Fruit fly (Drosophila melanogaster) whole organism, embryonic: Measurements from ENCODE around the gene CG7029.

Source experiments
- Ada2b ChIP-seq: fragments of 200-800 bp; sonication (Bioruptor generic); IDR thresholded peaks from 2 replicates; pipeline ENCODE4 v1.3.6; 2022; ENCODE audit warnings: missing biosample characterization, missing genetic modification characterization
- CG10274 ChIP-seq: fragments of 200-800 bp; sonication (Bioruptor generic); optimal IDR thresholded peaks from 3 replicates; lab custom pipeline; 2017; ENCODE audit warnings: missing biosample characterization, mild to moderate bottlenecking, missing genetic modification characterization
- CG11093 ChIP-seq: fragments of 200-800 bp; sonication (Bioruptor generic); IDR thresholded peaks from 3 replicates; pipeline ENCODE4 v1.3.6; 2022; ENCODE audit warnings: missing biosample characterization, missing genetic modification characterization
- CG11504 ChIP-seq: fragments of 200-800 bp; sonication (Bioruptor generic); optimal IDR thresholded peaks from 3 replicates; lab custom pipeline; 2019; ENCODE audit warnings: missing biosample characterization, mild to moderate bottlenecking, missing genetic modification characterization, moderate library complexity
- CG13123 ChIP-seq: fragments of 200-800 bp; sonication (Bioruptor generic); optimal IDR thresholded peaks from 2 replicates; lab custom pipeline; 2016; ENCODE audit warnings: missing biosample characterization, missing genetic modification characterization
- CG13424 ChIP-seq: fragments of 200-800 bp; sonication (Bioruptor generic); optimal IDR thresholded peaks from 2 replicates; lab custom pipeline; 2019; ENCODE audit warnings: missing biosample characterization, mild to moderate bottlenecking, missing genetic modification characterization, moderate library complexity
- CG14965 ChIP-seq: fragments of 200-800 bp; sonication (Bioruptor generic); optimal IDR thresholded peaks from 2 replicates; lab custom pipeline; 2016; ENCODE audit warnings: missing biosample characterization, missing genetic modification characterization, borderline replicate concordance
- CG15479 ChIP-seq: fragments of 200-800 bp; sonication (Bioruptor generic); optimal IDR thresholded peaks from 3 replicates; lab custom pipeline; 2019; ENCODE audit warnings: missing biosample characterization, mild to moderate bottlenecking, missing genetic modification characterization, moderate library complexity
- CG1602 ChIP-seq: fragments of 200-800 bp; sonication (Bioruptor generic); optimal IDR thresholded peaks from 3 replicates; lab custom pipeline; 2016; ENCODE audit warnings: missing biosample characterization, missing genetic modification characterization
- CG16813 ChIP-seq: fragments of 200-800 bp; sonication (Bioruptor generic); IDR thresholded peaks from 3 replicates; pipeline ENCODE4 v1.3.6; 2022; ENCODE audit warnings: missing biosample characterization, missing genetic modification characterization; ENCODE audit not compliant: partially characterized antibody
- CG16863 ChIP-seq: fragments of 200-800 bp; sonication (Bioruptor generic); optimal IDR thresholded peaks from 3 replicates; lab custom pipeline; 2016; ENCODE audit warnings: missing biosample characterization, missing genetic modification characterization
- CG18599 ChIP-seq: fragments of 200-800 bp; sonication (Bioruptor generic); optimal IDR thresholded peaks from 3 replicates; lab custom pipeline; 2017; ENCODE audit warnings: missing biosample characterization, missing genetic modification characterization, mild to moderate bottlenecking, moderate library complexity, missing genetic modification reagents
- CG18619 ChIP-seq: fragments of 200-800 bp; sonication (Bioruptor generic); optimal IDR thresholded peaks from 3 replicates; lab custom pipeline; 2017; ENCODE audit warnings: missing biosample characterization, mild to moderate bottlenecking, missing genetic modification characterization
- CG2120 ChIP-seq: fragments of 200-800 bp; sonication (Bioruptor generic); optimal IDR thresholded peaks from 3 replicates; lab custom pipeline; 2016; ENCODE audit warnings: missing biosample characterization, missing genetic modification characterization
- CG32772 ChIP-seq: fragments of 200-800 bp; sonication (Bioruptor generic); IDR thresholded peaks from 2 replicates; pipeline ENCODE4 v1.3.6; 2022; ENCODE audit warnings: missing biosample characterization, missing genetic modification characterization
- CG4617 ChIP-seq: fragments of 200-800 bp; sonication (Bioruptor generic); optimal IDR thresholded peaks from 3 replicates; lab custom pipeline; 2016; ENCODE audit warnings: missing biosample characterization, missing genetic modification characterization, borderline replicate concordance
- CG4820 ChIP-seq: fragments of 200-800 bp; sonication (Bioruptor generic); optimal IDR thresholded peaks from 3 replicates; lab custom pipeline; 2016; ENCODE audit warnings: missing biosample characterization, missing genetic modification characterization
- CG7963 ChIP-seq: fragments of 200-800 bp; sonication (Bioruptor generic); IDR thresholded peaks from 3 replicates; pipeline ENCODE4 v1.3.6; 2022; ENCODE audit warnings: missing biosample characterization, missing genetic modification characterization; ENCODE audit not compliant: partially characterized antibody
- CG9215 ChIP-seq: fragments of 200-800 bp; sonication (Bioruptor generic); IDR thresholded peaks from 2 replicates; pipeline ENCODE4 v1.3.6; 2022; ENCODE audit warnings: missing biosample characterization, missing genetic modification characterization
- CG9797 ChIP-seq: fragments of 200-800 bp; sonication (Bioruptor generic); optimal IDR thresholded peaks from 3 replicates; lab custom pipeline; 2018; ENCODE audit warnings: missing biosample characterization, mild to moderate bottlenecking, missing genetic modification characterization
- Chrac-16 ChIP-seq: fragments of 200-800 bp; sonication (Bioruptor generic); optimal IDR thresholded peaks from 3 replicates; lab custom pipeline; 2016; ENCODE audit warnings: missing biosample characterization, missing genetic modification characterization
- Dip2 ChIP-seq: fragments of 200-800 bp; sonication (Bioruptor generic); IDR thresholded peaks from 2 replicates; pipeline ENCODE4 v1.3.6; 2022; ENCODE audit warnings: missing biosample characterization, missing genetic modification characterization
- Hey ChIP-seq: fragments of 200-800 bp; sonication (Bioruptor generic); optimal IDR thresholded peaks from 3 replicates; lab custom pipeline; 2018; ENCODE audit warnings: missing biosample characterization, mild to moderate bottlenecking, missing genetic modification characterization
- Hmr ChIP-seq: fragments of 200-800 bp; sonication (Bioruptor generic); optimal IDR thresholded peaks from 3 replicates; lab custom pipeline; 2017; ENCODE audit warnings: mild to moderate bottlenecking, missing biosample characterization, missing genetic modification reagents, missing genetic modification characterization
- Myb ChIP-seq: fragments of 200-800 bp; sonication (Bioruptor generic); optimal IDR thresholded peaks from 2 replicates; lab custom pipeline; 2016; ENCODE audit warnings: missing biosample characterization, missing genetic modification characterization
- Scr ChIP-seq: fragments of 200-800 bp; sonication (Bioruptor generic); IDR thresholded peaks from 2 replicates; pipeline ENCODE4 v1.3.6; 2022; ENCODE audit warnings: missing biosample characterization, missing genetic modification characterization; ENCODE audit not compliant: partially characterized antibody
- Sox102F ChIP-seq: fragments of 200-800 bp; sonication (Bioruptor generic); optimal IDR thresholded peaks from 2 replicates; lab custom pipeline; 2018; ENCODE audit warnings: missing biosample characterization, mild to moderate bottlenecking, missing genetic modification characterization, moderate library complexity
- bab2 ChIP-seq: fragments of 200-800 bp; sonication (Bioruptor generic); optimal IDR thresholded peaks from 2 replicates; lab custom pipeline; 2016; ENCODE audit warnings: missing biosample characterization, missing genetic modification characterization
- bigmax ChIP-seq: fragments of 200-800 bp; sonication (Bioruptor generic); optimal IDR thresholded peaks from 2 replicates; lab custom pipeline; 2018; ENCODE audit warnings: missing biosample characterization, mild to moderate bottlenecking, missing genetic modification characterization
- cad ChIP-seq: fragments of >200 bp; optimal IDR thresholded peaks from 2 replicates; lab custom pipeline; 2017; ENCODE audit warnings: missing biosample characterization, missing genetic modification characterization
- caup ChIP-seq: fragments of 200-800 bp; sonication (Bioruptor generic); optimal IDR thresholded peaks from 3 replicates; lab custom pipeline; 2017; ENCODE audit warnings: missing biosample characterization, mild to moderate bottlenecking, missing genetic modification characterization, moderate library complexity; ENCODE audit not compliant: severe bottlenecking
- ci ChIP-seq: fragments of 200-800 bp; sonication (Bioruptor generic); IDR thresholded peaks from 3 replicates; pipeline ENCODE4 v1.3.6; 2022; ENCODE audit warnings: missing biosample characterization, missing genetic modification characterization
- eve ChIP-seq, 2 experiments: fragments of >200 bp; optimal IDR thresholded peaks; 2 replicates each; lab custom pipeline; 2017; ENCODE audit warnings: missing biosample characterization in 2 of 2, missing genetic modification characterization in 2 of 2
- exex ChIP-seq: fragments of 200-800 bp; sonication (Bioruptor generic); optimal IDR thresholded peaks from 4 replicates; lab custom pipeline; 2018; ENCODE audit warnings: missing biosample characterization, mild to moderate bottlenecking, missing genetic modification characterization, moderate library complexity
- gsb-n ChIP-seq: fragments of 200-800 bp; sonication (Bioruptor generic); optimal IDR thresholded peaks from 3 replicates; lab custom pipeline; 2018; ENCODE audit warnings: missing biosample characterization, mild to moderate bottlenecking, missing genetic modification characterization
- jing ChIP-seq: fragments of 200-800 bp; sonication (Bioruptor generic); optimal IDR thresholded peaks from 2 replicates; lab custom pipeline; 2018; ENCODE audit warnings: missing biosample characterization, mild to moderate bottlenecking, missing genetic modification characterization
- kay ChIP-seq: fragments of 200-800 bp; sonication (Bioruptor generic); optimal IDR thresholded peaks from 2 replicates; lab custom pipeline; 2016; ENCODE audit warnings: missing biosample characterization, missing genetic modification characterization
- lov ChIP-seq, 2 experiments: fragments of 200-800 bp in 1 of 2; fragments of >200 bp in 1 of 2; sonication (Bioruptor generic) in 1 of 2; IDR thresholded peaks in 1 of 2; optimal IDR thresholded peaks in 1 of 2; 2 replicates in 1 of 2; 3 replicates in 1 of 2; pipeline versions ENCODE4 v1.3.6 to Lab custom; 2017 to 2022; ENCODE audit warnings: missing biosample characterization in 1 of 2, missing genetic modification characterization in 1 of 2
- mam ChIP-seq: fragments of 200-800 bp; sonication (Bioruptor generic); optimal IDR thresholded peaks from 3 replicates; lab custom pipeline; 2016; ENCODE audit warnings: missing biosample characterization, missing genetic modification characterization
- nmo ChIP-seq: fragments of 200-800 bp; sonication (Bioruptor generic); optimal IDR thresholded peaks from 2 replicates; lab custom pipeline; 2018; ENCODE audit warnings: missing biosample characterization, mild to moderate bottlenecking, missing genetic modification characterization, moderate library complexity
- prd ChIP-seq, 3 experiments: fragments of >200 bp in 2 of 3; fragments of 200-800 bp in 1 of 3; sonication (Bioruptor generic) in 1 of 3; optimal IDR thresholded peaks in 2 of 3; IDR thresholded peaks in 1 of 3; 2 replicates in 2 of 3; 3 replicates in 1 of 3; pipeline versions ENCODE4 v1.3.6 to Lab custom; 2017 to 2022; ENCODE audit warnings: missing biosample characterization in 1 of 3, missing genetic modification characterization in 1 of 3
- ranshi ChIP-seq: fragments of 200-800 bp; sonication (Bioruptor generic); IDR thresholded peaks from 2 replicates; pipeline ENCODE4 v1.3.6; 2022; ENCODE audit warnings: missing biosample characterization, missing genetic modification characterization
- rib ChIP-seq: fragments of 200-800 bp; sonication (Bioruptor generic); IDR thresholded peaks from 2 replicates; pipeline ENCODE4 v1.3.6; 2022; ENCODE audit warnings: missing biosample characterization, missing genetic modification characterization
- sens ChIP-seq: fragments of 200-800 bp; sonication (Bioruptor generic); peaks from one replicate; lab custom pipeline; 2016; ENCODE audit warnings: missing biosample characterization, missing genetic modification characterization
- seq ChIP-seq: fragments of 200-800 bp; sonication (Bioruptor generic); IDR thresholded peaks from 2 replicates; pipeline ENCODE4 v1.3.6; 2022; ENCODE audit warnings: missing biosample characterization, missing genetic modification characterization
- shn ChIP-seq: fragments of 200-800 bp; sonication (Bioruptor generic); optimal IDR thresholded peaks from 3 replicates; lab custom pipeline; 2016; ENCODE audit warnings: missing biosample characterization, missing genetic modification characterization
- sob ChIP-seq: fragments of 200-800 bp; sonication (Bioruptor generic); IDR thresholded peaks from 2 replicates; pipeline ENCODE4 v1.3.6; 2022; ENCODE audit warnings: missing biosample characterization, missing genetic modification characterization
- unc-4 ChIP-seq: fragments of 200-800 bp; sonication (Bioruptor generic); IDR thresholded peaks from 2 replicates; pipeline ENCODE4 v1.3.6; 2022; ENCODE audit warnings: missing biosample characterization, missing genetic modification characterization; ENCODE audit not compliant: partially characterized antibody
- wdn ChIP-seq: fragments of 200-800 bp; sonication (Bioruptor generic); IDR thresholded peaks from 2 replicates; pipeline ENCODE4 v1.3.6; 2022; ENCODE audit warnings: missing biosample characterization, missing genetic modification characterization
- z ChIP-seq: fragments of 200-800 bp; sonication (Bioruptor generic); IDR thresholded peaks from 3 replicates; pipeline ENCODE4 v1.3.6; 2022; ENCODE audit warnings: missing biosample characterization, missing genetic modification characterization
- zfh1 ChIP-seq: fragments of 200-800 bp; sonication (Bioruptor generic); IDR thresholded peaks from 3 replicates; pipeline ENCODE4 v1.3.6; 2022; ENCODE audit warnings: missing biosample characterization, missing genetic modification characterization

The CG7029 gene

dm6 chr3R:22816437-22817173 lies 65.9 kb downstream of the CG7029 start (continued):
- TF ChIP-seq Chrac-16 (no peak), sob (GFP tag; lab: Robert Waterston, UW) (peak; percentile 18; the same call in 1 of the 2 replicates), CG2120 (no peak), CG1602 (GFP tag; lab: Kevin White, UChicago) (no peak), CG11504 (tag; lab: Kevin White, UChicago) (peak; percentile 39), Scr (no peak), sens (GFP tag; lab: Kevin White, UChicago) (peak; percentile 82), CG15479 (no peak), Dip2 (GFP tag; lab: Robert Waterston, UW) (no peak), CG16813 (0 out of 3 replicates have a peak, but pooled peaks have one; percentile 32), ci (0 out of 3 replicates have a peak, but pooled peaks have one; percentile 22), CG9215 (GFP tag; lab: Robert Waterston, UW) (no peak), CG13123 (no peak), gsb-n (tag; lab: Kevin White, UChicago) (no peak), prd (optimal IDR thresholded peaks at IDR 0.05; lab: Kevin White, UChicago) (no peak), prd (GFP tag; IDR thresholded peaks at IDR 0.05; lab: Robert Waterston, UW) (peak; percentile 84), nmo (GFP tag; lab: Kevin White, UChicago) (peak; percentile 34), CG9797 (GFP tag; lab: Kevin White, UChicago) (no peak), CG16863 (GFP tag; lab: Kevin White, UChicago) (no peak), caup (no peak), CG18619 (no peak), CG4617 (no peak), Hey (tag; lab: Kevin White, UChicago) (no peak), CG13424 (no peak), lov (optimal IDR thresholded peaks at IDR 0.05; lab: Kevin White, UChicago) (no peak), lov (GFP tag; IDR thresholded peaks at IDR 0.05; lab: Robert Waterston, UW) (0 out of 3 replicates have a peak, but pooled peaks have one; percentile 21), zfh1 (GFP tag; lab: Robert Waterston, UW) (peak; percentile 66; the same call in 2 of the 3 replicates), shn (no peak), bab2 (no peak), CG4820 (peak; percentile 15), ranshi (GFP tag; lab: Robert Waterston, UW) (peak; percentile 25; the same call in 1 of the 2 replicates), CG32772 (GFP tag; lab: Robert Waterston, UW) (peak; percentile 34; the same call in 1 of the 2 replicates), jing (no peak), seq (GFP tag; lab: Robert Waterston, UW) (no peak), Ada2b (GFP tag; lab: Robert Waterston, UW) (peak; percentile 14; the same call in 1 of the 2 replicates)

DNA sequence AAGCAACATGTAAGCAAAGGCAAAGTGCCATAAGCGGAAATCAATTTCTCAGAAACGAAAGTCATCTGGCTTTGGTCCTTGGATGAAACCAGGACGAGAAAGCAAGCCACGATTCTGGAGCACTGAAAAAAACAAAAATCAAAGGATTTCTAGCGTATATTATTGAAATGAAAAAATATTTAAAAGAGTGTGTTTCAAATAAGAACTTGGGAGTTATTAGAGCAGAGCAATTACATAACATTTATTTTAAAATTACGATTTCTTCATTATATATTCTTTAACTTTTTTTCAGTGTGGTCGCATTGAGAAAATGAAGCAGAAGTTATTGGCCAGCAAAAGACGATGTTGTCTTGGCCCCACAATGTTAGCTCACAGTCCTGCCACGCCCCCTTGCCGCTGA lies 72.0 kb downstream of the CG7029 start:
- TF ChIP-seq Sox102F (GFP tag; lab: Kevin White, UChicago) (peak; percentile 12), exex (tag; lab: Kevin White, UChicago) (no peak), cad (no peak), CG10274 (no peak), CG11093 (GFP tag; lab: Robert Waterston, UW) (no peak), unc-4 (GFP tag; lab: Robert Waterston, UW) (no peak), seq (GFP tag; lab: Robert Waterston, UW) (no peak), kay (GFP tag; lab: Kevin White, UChicago) (no peak), CG7963 (no peak), Hmr (GFP tag; lab: Kevin White, UChicago) (peak; percentile 42), bigmax (GFP tag; lab: Kevin White, UChicago) (no peak), rib (GFP tag; lab: Robert Waterston, UW) (no peak), wdn (GFP tag; lab: Robert Waterston, UW) (0 out of 2 replicates have a peak, but pooled peaks have one; percentile 28), CG18599 (GFP tag; lab: Kevin White, UChicago) (peak; percentile 71), z (GFP tag; lab: Robert Waterston, UW) (no peak), CG14965 (GFP tag; lab: Kevin White, UChicago) (no peak), Myb (GFP tag; lab: Kevin White, UChicago) (no peak), eve (GFP tag; optimal IDR thresholded peaks at IDR 0.05; lab: Kevin White, UChicago) (no peak), mam (GFP tag; lab: Kevin White, UChicago) (no peak)
